In genomic region chrIII:4220864-4221263, ce11 we compare ENCODE assay signal across 1 worm cellular context.
TF ChIP-seq lines count a peak whose summit lies in the region.

No protein-coding gene starts in this region.

TF ChIP-seq in whole organism, L1 larva, 84 proteins besides CTCF, POLR2A, EP300 and RAD21 (continued from another document):
- TF ChIP-seq nhr-20 (tag; optimal IDR thresholded peaks at IDR 0.05; lab: Kevin White, UChicago) (no peak), ztf-4 (tag; optimal IDR thresholded peaks at IDR 0.05; lab: Kevin White, UChicago) (peak; percentile 24), sox-4 (tag; optimal IDR thresholded peaks at IDR 0.05; lab: Kevin White, UChicago) (peak; percentile 20), nhr-84 (tag; optimal IDR thresholded peaks at IDR 0.05; lab: Kevin White, UChicago) (no peak), nhr-47 (tag; optimal IDR thresholded peaks at IDR 0.05; lab: Kevin White, UChicago) (peak; percentile 60), snpc-4 (tag; optimal IDR thresholded peaks at IDR 0.05; lab: Kevin White, UChicago) (no peak), fkh-4 (tag; optimal IDR thresholded peaks at IDR 0.05; lab: Kevin White, UChicago; ENCODE audit: borderline replicate concordance) (no peak), nhr-90 (tag; optimal IDR thresholded peaks at IDR 0.05; lab: Kevin White, UChicago; ENCODE audit: poor library complexity) (no peak), hlh-4 (tag; optimal IDR thresholded peaks at IDR 0.05; lab: Kevin White, UChicago) (peak; percentile 2), lin-39 (tag; optimal IDR thresholded peaks at IDR 0.05; lab: Kevin White, UChicago) (no peak), swsn-7 (tag; optimal IDR thresholded peaks at IDR 0.05; lab: Kevin White, UChicago) (no peak), aly-2 (tag; optimal IDR thresholded peaks at IDR 0.05; lab: Kevin White, UChicago) (no peak), ceh-88 (GFP tag; IDR thresholded peaks at IDR 0.05; lab: Robert Waterston, UW) (no peak), sup-37 (GFP tag; optimal IDR thresholded peaks at IDR 0.05; lab: Kevin White, UChicago) (no peak), lsy-2 (tag; optimal IDR thresholded peaks at IDR 0.05; lab: Kevin White, UChicago) (no peak), alr-1 (tag; optimal IDR thresholded peaks at IDR 0.05; lab: Kevin White, UChicago; ENCODE audit: borderline replicate concordance) (no peak), nhr-71 (tag; optimal IDR thresholded peaks at IDR 0.05; lab: Kevin White, UChicago) (peak; percentile 61), unc-86 (tag; optimal IDR thresholded peaks at IDR 0.05; lab: Kevin White, UChicago) (no peak)
TF ChIP-seq in whole organism, L1 larva: peak in this region for 8.
